Fruit fly (Drosophila melanogaster): ENCODE results near the gene Serinc.
A peak's percentile ranks its signal among the peaks of the same experiment; 100 is the strongest.

The Serinc gene

dm6 chr3L:16451887-16452751, 39.6 kb downstream of the Serinc start, which contains the start of gene dsx-c73A (continued):
- no peak for TF ChIP-seq onecut (GFP tag; IDR thresholded peaks at IDR 0.05)
- TF ChIP-seq CG8388 (GFP tag; optimal IDR thresholded peaks at IDR 0.05): peak; percentile 13
- no peak for TF ChIP-seq Deaf1 (tag; optimal IDR thresholded peaks at IDR 0.05)
- TF ChIP-seq CG15601 (tag; optimal IDR thresholded peaks at IDR 0.05): peak; percentile 52
- TF ChIP-seq ash1 (GFP tag; optimal IDR thresholded peaks at IDR 0.05): no peak
- TF ChIP-seq CG17802 (tag; optimal IDR thresholded peaks at IDR 0.05): peak; percentile 6
- TF ChIP-seq CG2116 (GFP tag; optimal IDR thresholded peaks at IDR 0.05): no peak
- TF ChIP-seq HLH3B (GFP tag; IDR thresholded peaks at IDR 0.05): peak; percentile 24; the same call in 1 of the 2 replicates
- no peak for TF ChIP-seq amos (GFP tag; IDR thresholded peaks at IDR 0.05; ENCODE audit: partially characterized antibody)
- TF ChIP-seq en (GFP tag; optimal IDR thresholded peaks at IDR 0.05): no peak
- 0 out of 2 replicates have a peak, but pooled peaks have one; percentile 28 for TF ChIP-seq ttk (GFP tag; IDR thresholded peaks at IDR 0.05)
- peak; percentile 71 for TF ChIP-seq Xrp1 (GFP tag; IDR thresholded peaks at IDR 0.05)
- peak; percentile 32 for TF ChIP-seq CG13424 (tag; optimal IDR thresholded peaks at IDR 0.05)
- TF ChIP-seq Spps (tag; optimal IDR thresholded peaks at IDR 0.05): peak; percentile 10
- peak; percentile 38 for TF ChIP-seq CG13775 (GFP tag; optimal IDR thresholded peaks at IDR 0.05)
- peak; percentile 69 for TF ChIP-seq zen (tag; optimal IDR thresholded peaks at IDR 0.05)
- TF ChIP-seq CG12155 (GFP tag; optimal IDR thresholded peaks at IDR 0.05): peak; percentile 3
- TF ChIP-seq chinmo (GFP tag; IDR thresholded peaks at IDR 0.05; ENCODE audit: partially characterized antibody): peak; percentile 43; the same call in 1 of the 4 replicates
- no peak for TF ChIP-seq Doc3 (GFP tag; IDR thresholded peaks at IDR 0.05; ENCODE audit: partially characterized antibody)
- TF ChIP-seq CG34422 (GFP tag; IDR thresholded peaks at IDR 0.05): no peak
- TF ChIP-seq Bteb2 (GFP tag; optimal IDR thresholded peaks at IDR 0.05): no peak
- no peak for TF ChIP-seq Side (GFP tag; optimal IDR thresholded peaks at IDR 0.05)
- TF ChIP-seq Hand (GFP tag; optimal IDR thresholded peaks at IDR 0.05): no peak
- peak in 1 of 2 experiments; percentile 8 for TF ChIP-seq Hr78 (GFP tag; optimal IDR thresholded peaks at IDR 0.05)
- no peak for TF ChIP-seq nerfin-2 (GFP tag; IDR thresholded peaks at IDR 0.05; ENCODE audit: partially characterized antibody)
- no peak for TF ChIP-seq CG13894 (tag; optimal IDR thresholded peaks at IDR 0.05)
- TF ChIP-seq CG1602 (GFP tag; optimal IDR thresholded peaks at IDR 0.05): peak; percentile 32
- peak; percentile 45 for TF ChIP-seq CG7839 (tag; optimal IDR thresholded peaks at IDR 0.05)
- no peak for TF ChIP-seq hth (optimal IDR thresholded peaks at IDR 0.05)
- TF ChIP-seq ham (GFP tag; IDR thresholded peaks at IDR 0.05): no peak
- TF ChIP-seq lola (GFP tag; optimal IDR thresholded peaks at IDR 0.05): peak in 1 of 3 experiments; percentile 74
- peak; percentile 35 for TF ChIP-seq CG13624 (GFP tag; optimal IDR thresholded peaks at IDR 0.05)
- peak; percentile 23; the same call in 1 of the 2 replicates for TF ChIP-seq CG32772 (GFP tag; IDR thresholded peaks at IDR 0.05)
- no peak for TF ChIP-seq Dad (GFP tag; optimal IDR thresholded peaks at IDR 0.05)
- TF ChIP-seq CG2712 (tag; optimal IDR thresholded peaks at IDR 0.05): peak; percentile 64
- TF ChIP-seq otp (GFP tag; IDR thresholded peaks at IDR 0.05): no peak
- no peak for TF ChIP-seq CG1233 (GFP tag; optimal IDR thresholded peaks at IDR 0.05)
- no peak; the same call in 1 of the 2 replicates for TF ChIP-seq bbx (GFP tag; IDR thresholded peaks at IDR 0.05; ENCODE audit: partially characterized antibody)
- no peak for TF ChIP-seq sqz (GFP tag; optimal IDR thresholded peaks at IDR 0.05)
- TF ChIP-seq CG15269 (tag; optimal IDR thresholded peaks at IDR 0.05): peak; percentile 1
- no peak for TF ChIP-seq cato (GFP tag; optimal IDR thresholded peaks at IDR 0.05; ENCODE audit: borderline replicate concordance)
- no peak for TF ChIP-seq Six4 (GFP tag; optimal IDR thresholded peaks at IDR 0.05)
- TF ChIP-seq Max (GFP tag; optimal IDR thresholded peaks at IDR 0.05): peak; percentile 5
- peak; percentile 21 for TF ChIP-seq D19A (tag; optimal IDR thresholded peaks at IDR 0.05)
- TF ChIP-seq Ets97D (GFP tag; optimal IDR thresholded peaks at IDR 0.05): no peak
- TF ChIP-seq Lim3 (GFP tag; IDR thresholded peaks at IDR 0.05): no peak
- no peak for TF ChIP-seq CG16815 (GFP tag; optimal IDR thresholded peaks at IDR 0.05)
- TF ChIP-seq jumu (GFP tag; optimal IDR thresholded peaks at IDR 0.05): no peak

All from whole organism, embryonic.